Worm (Caenorhabditis elegans) whole organism, midembryonic: Measurements from ENCODE around the gene K08D8.5.

Source experiments
- cog-1 ChIP-seq: sonication (generic microtip); optimal IDR thresholded peaks from 2 replicates; lab custom pipeline; 2016; ENCODE audit warnings: missing genetic modification characterization, missing compliant biosample characterization
- flt-1 ChIP-seq: fragments of 200-800 bp; sonication (Bioruptor generic); IDR thresholded peaks from 2 replicates; pipeline ENCODE4 v1.3.6; 2022; ENCODE audit warnings: missing genetic modification characterization, missing compliant biosample characterization
- ztf-23 ChIP-seq: fragments of 200-800 bp; sonication (Bioruptor generic); IDR thresholded peaks from 2 replicates; pipeline ENCODE4 v1.3.6; 2022; ENCODE audit warnings: missing genetic modification reagents, missing genetic modification characterization, missing compliant biosample characterization
- ztf-29 ChIP-seq: fragments of 200-800 bp; sonication (Bioruptor generic); IDR thresholded peaks from 2 replicates; pipeline ENCODE4 v1.3.6; 2022; ENCODE audit warnings: missing genetic modification reagents, missing genetic modification characterization, missing compliant biosample characterization

- TF ChIP-seq flt-1 = no peak
- no peak for TF ChIP-seq cog-1 (tag; lab: Kevin White, UChicago)
- TF ChIP-seq ztf-29 (GFP tag; lab: Robert Waterston, UW) = no peak
- no peak for TF ChIP-seq ztf-23 (GFP tag; lab: Robert Waterston, UW)
These were observed 11.7 kb downstream of the K08D8.5 start, which contains the start of gene K08D8.10 for ce11 chrIV:12900267-12900666.
